Worm (Caenorhabditis elegans): ENCODE results near the gene fbxa-35.

- TF ChIP-seq tbx-7 (tag; optimal IDR thresholded peaks at IDR 0.05) (no peak), lin-11 (tag; optimal IDR thresholded peaks at IDR 0.05) (no peak), hlh-8 (tag; optimal IDR thresholded peaks at IDR 0.05) (no peak), dmd-4 (tag; optimal IDR thresholded peaks at IDR 0.05; ENCODE audit: borderline replicate concordance) (no peak), rnt-1 (tag; optimal IDR thresholded peaks at IDR 0.05) (no peak)
These were observed 12.7 kb downstream of the fbxa-35 start, which contains the start of gene fbxa-79 for ce11 chrIII:1308209-1308608.

Data from whole organism, late embryonic.